Worm (Caenorhabditis elegans) whole organism, L4/young adult: ENCODE results near the gene arl-1.
A peak's percentile ranks its signal among the peaks of the same experiment; 100 is the strongest.

Experiments used
- W03F9.2 ChIP-seq: fragments of 150-350 bp; optimal IDR thresholded peaks from 2 replicates; lab custom pipeline; 2014; ENCODE audit warnings: missing biosample characterization, missing genetic modification characterization
- dao-5 ChIP-seq: sonication (generic microtip); optimal IDR thresholded peaks from 2 replicates; lab custom pipeline; 2016; ENCODE audit warnings: missing genotype, missing genetic modification characterization, moderate library complexity, missing compliant biosample characterization
- him-1 ChIP-seq: sonication (generic microtip); optimal IDR thresholded peaks from 2 replicates; lab custom pipeline; 2016; ENCODE audit warnings: missing genotype, missing genetic modification reagents, missing genetic modification characterization, missing compliant biosample characterization

DNA sequence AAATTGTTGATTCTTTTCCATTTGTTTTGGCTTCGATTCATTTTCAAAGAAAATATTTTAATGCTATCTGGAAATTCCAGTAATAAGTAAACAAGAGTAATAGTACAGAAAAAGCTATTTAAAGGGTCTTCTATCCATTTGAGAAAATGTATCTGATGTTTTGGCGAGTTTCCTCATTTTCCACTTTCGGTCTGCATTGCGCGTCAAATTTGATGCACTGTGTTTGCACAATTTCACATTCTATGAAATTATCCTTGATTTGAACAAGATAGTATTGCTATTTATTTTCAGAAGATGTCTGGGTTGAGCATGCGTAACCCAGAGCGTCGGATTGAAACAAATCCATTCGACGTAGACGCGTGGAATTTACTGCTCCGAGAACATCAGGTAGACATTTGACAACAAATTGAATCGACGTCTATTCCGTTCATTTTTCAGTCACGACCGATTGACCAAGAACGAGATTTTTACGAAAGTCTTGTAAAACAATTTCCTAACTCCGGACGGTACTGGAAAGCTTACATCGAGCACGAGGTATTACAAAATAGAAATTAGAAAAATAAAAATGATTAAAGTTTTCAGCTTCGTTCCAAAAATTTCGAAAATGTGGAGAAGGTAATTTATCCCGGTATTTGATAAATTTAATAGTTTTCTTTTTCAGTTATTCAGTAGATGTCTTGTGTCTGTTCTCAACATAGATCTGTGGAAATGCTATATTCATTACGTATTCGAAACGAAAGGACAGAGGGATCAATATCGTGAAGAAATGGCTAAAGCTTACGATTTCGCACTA is 22.0 kb downstream of the arl-1 start, which contains the start of gene suf-1:
- TF ChIP-seq W03F9.2, result peak; percentile 37
- peak; percentile 53 for TF ChIP-seq dao-5
- TF ChIP-seq him-1, result no peak
